Worm (Caenorhabditis elegans) whole organism, L3 larva: ENCODE data around the gene tmem-24.

ENCODE experiments used
- R02D3.7 ChIP-seq: fragments of 150-350 bp; optimal IDR thresholded peaks from 2 replicates; lab custom pipeline; 2014; ENCODE audit warnings: missing biosample characterization, missing genetic modification characterization
- aly-2 ChIP-seq: fragments of 150-350 bp; optimal IDR thresholded peaks from 2 replicates; lab custom pipeline; 2014; ENCODE audit warnings: missing biosample characterization, missing genetic modification characterization
- daf-12 ChIP-seq: fragments of 150-350 bp; optimal IDR thresholded peaks from 2 replicates; lab custom pipeline; 2014; ENCODE audit warnings: missing biosample characterization, missing genetic modification reagents, missing genetic modification characterization
- lin-15B ChIP-seq: fragments of 150-350 bp; optimal IDR thresholded peaks from 2 replicates; lab custom pipeline; 2014; ENCODE audit warnings: missing biosample characterization, missing genetic modification characterization
- lin-39 ChIP-seq: fragments of 150-350 bp; optimal IDR thresholded peaks from 2 replicates; lab custom pipeline; 2018; ENCODE audit warnings: missing biosample characterization, missing genetic modification reagents, missing genetic modification characterization
- nfya-1 ChIP-seq: sonication (generic microtip); optimal IDR thresholded peaks from 2 replicates; lab custom pipeline; 2017; ENCODE audit warnings: missing genetic modification characterization, mild to moderate bottlenecking, missing compliant biosample characterization, antibody characterized with exemption, moderate library complexity; ENCODE audit not compliant: insufficient read depth
- nhr-11 ChIP-seq: fragments of 150-350 bp; optimal IDR thresholded peaks from 2 replicates; lab custom pipeline; 2014; ENCODE audit warnings: missing biosample characterization, missing genetic modification characterization
- nhr-23 ChIP-seq: fragments of 150-350 bp; optimal IDR thresholded peaks from 2 replicates; lab custom pipeline; 2014; ENCODE audit warnings: missing biosample characterization, missing genetic modification reagents, missing genetic modification characterization
- nhr-25 ChIP-seq: sonication (generic microtip); optimal IDR thresholded peaks from 2 replicates; lab custom pipeline; 2017; ENCODE audit warnings: missing biosample characterization, missing genetic modification characterization
- nhr-77 ChIP-seq: fragments of 150-350 bp; optimal IDR thresholded peaks from 2 replicates; lab custom pipeline; 2014; ENCODE audit warnings: missing biosample characterization, missing genetic modification characterization
- pha-4 ChIP-seq: fragments of 150-350 bp; optimal IDR thresholded peaks from 2 replicates; lab custom pipeline; 2014; ENCODE audit warnings: missing biosample characterization, missing genetic modification reagents, missing genetic modification characterization
- zag-1 ChIP-seq: fragments of 150-350 bp; optimal IDR thresholded peaks from 2 replicates; lab custom pipeline; 2014; ENCODE audit warnings: missing biosample characterization, missing genetic modification characterization

DNA sequence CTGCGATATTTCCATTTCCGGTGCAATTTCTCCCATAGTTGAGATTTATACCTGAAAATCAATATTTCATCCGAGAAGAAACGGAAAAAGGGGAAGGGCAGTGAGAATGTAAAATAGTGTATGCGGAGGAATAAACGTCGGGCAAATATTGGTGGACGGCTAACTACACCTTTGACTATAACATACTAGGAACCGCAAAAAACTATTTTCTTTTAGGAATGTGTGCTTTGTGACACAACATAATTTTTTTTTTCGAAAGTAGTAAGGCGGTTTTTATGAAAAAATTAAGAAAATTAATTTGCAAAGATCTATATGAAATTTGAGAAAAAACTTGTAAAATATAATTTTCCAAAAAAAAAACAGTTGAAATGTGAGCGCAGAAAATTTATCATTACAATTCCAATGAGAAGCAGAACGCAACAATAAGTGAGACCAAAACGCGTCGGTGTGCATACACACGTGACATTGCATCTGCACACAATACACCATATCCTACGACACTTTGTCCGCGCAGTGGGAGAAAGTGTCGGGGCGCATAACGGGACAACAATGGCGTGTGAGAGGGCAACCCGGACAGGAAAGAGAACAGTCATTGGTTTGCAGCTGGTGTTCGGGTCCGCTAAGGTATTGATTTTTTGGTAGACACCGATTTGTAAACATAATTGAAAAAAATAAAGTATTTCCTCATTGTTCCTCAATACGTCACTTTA, 5.6 kb upstream of the tmem-24 start, which contains the start of the genes sax-1 and R11G1.2:
- TF ChIP-seq lin-39 (tag; lab: Kevin White, UChicago) (peak; percentile 69), pha-4 (tag; lab: Kevin White, UChicago) (peak; percentile 82), R02D3.7 (tag; lab: Kevin White, UChicago) (no peak), lin-15B (peak; percentile 25), zag-1 (no peak), nhr-23 (tag; lab: Kevin White, UChicago) (peak; percentile 17), daf-12 (tag; lab: Kevin White, UChicago) (no peak), aly-2 (tag; lab: Kevin White, UChicago) (no peak), nhr-25 (tag; lab: Kevin White, UChicago) (peak; percentile 44), nfya-1 (peak; percentile 68), nhr-77 (tag; lab: Kevin White, UChicago) (no peak), nhr-11 (no peak)
